Worm (Caenorhabditis elegans) whole organism, late embryonic: Measurements from ENCODE around the gene srh-63.

Experiments
- F13H6.1 ChIP-seq: sonication (generic microtip); optimal IDR thresholded peaks from 2 replicates; lab custom pipeline; 2016; ENCODE audit warnings: missing genetic modification characterization, missing compliant biosample characterization
- ceh-9 ChIP-seq: sonication (generic microtip); optimal IDR thresholded peaks from 2 replicates; lab custom pipeline; 2016; ENCODE audit warnings: mild to moderate bottlenecking, missing genetic modification characterization, inconsistent platforms, missing compliant biosample characterization
- dve-1 ChIP-seq: sonication (generic microtip); optimal IDR thresholded peaks from 2 replicates; lab custom pipeline; 2017; ENCODE audit warnings: antibody characterized with exemption, mild to moderate bottlenecking, missing genetic modification characterization, missing compliant biosample characterization
- fkh-6 ChIP-seq: sonication (generic microtip); optimal IDR thresholded peaks from 2 replicates; lab custom pipeline; 2016; ENCODE audit warnings: missing genetic modification characterization, missing compliant biosample characterization
- hlh-6 ChIP-seq: sonication (generic microtip); optimal IDR thresholded peaks from 2 replicates; lab custom pipeline; 2016; ENCODE audit warnings: missing genotype, missing genetic modification characterization, missing compliant biosample characterization
- nhr-232 ChIP-seq: sonication (generic microtip); optimal IDR thresholded peaks from 2 replicates; lab custom pipeline; 2016; ENCODE audit warnings: missing genetic modification characterization, missing compliant biosample characterization
- pha-4 ChIP-seq: fragments of 150-350 bp; optimal IDR thresholded peaks from 2 replicates; lab custom pipeline; 2018; ENCODE audit warnings: missing biosample characterization, missing genetic modification reagents, missing genetic modification characterization
- syd-9 ChIP-seq: sonication (generic microtip); optimal IDR thresholded peaks from 2 replicates; lab custom pipeline; 2016; ENCODE audit warnings: mild to moderate bottlenecking, missing genetic modification characterization, moderate library complexity, missing compliant biosample characterization
- tbx-2 ChIP-seq: sonication (generic microtip); optimal IDR thresholded peaks from 2 replicates; lab custom pipeline; 2016; ENCODE audit warnings: missing genetic modification characterization, missing compliant biosample characterization

DNA sequence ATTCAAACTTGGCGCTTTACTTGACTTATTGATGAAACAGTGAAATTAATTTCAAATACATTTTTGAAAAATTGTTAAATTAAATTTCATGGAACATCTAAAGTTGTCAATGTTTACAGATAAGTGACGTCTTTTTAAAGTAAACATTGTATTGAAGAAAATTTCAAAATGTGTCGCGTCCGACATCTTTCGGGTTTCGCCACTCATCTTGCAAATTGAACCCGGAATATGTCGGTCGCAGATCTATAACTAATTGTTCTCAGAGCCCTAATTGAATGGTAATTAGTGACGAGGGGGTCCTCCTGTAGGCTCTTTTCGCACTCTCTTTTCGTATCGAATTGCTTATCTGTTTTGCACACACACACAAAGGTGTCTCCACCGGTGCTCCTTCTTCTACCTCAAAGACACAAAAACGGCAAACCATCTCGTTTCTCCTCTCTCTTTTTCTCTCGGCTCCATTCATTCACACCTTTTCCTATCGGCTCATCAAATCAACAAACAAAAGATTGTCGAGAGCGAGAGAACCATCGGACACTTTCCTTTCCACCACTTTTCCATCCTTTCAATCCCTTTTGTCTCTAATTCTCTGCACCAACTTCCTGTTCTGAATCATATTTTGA, 39.1 kb downstream of the srh-63 start:
- TF ChIP-seq hlh-6 (tag; lab: Kevin White, UChicago), result no peak
- no peak for TF ChIP-seq dve-1 (tag; lab: Kevin White, UChicago)
- TF ChIP-seq fkh-6, result no peak
- TF ChIP-seq F13H6.1 (tag; lab: Kevin White, UChicago), result no peak
- TF ChIP-seq pha-4 (tag; lab: Kevin White, UChicago), result no peak
- no peak for TF ChIP-seq syd-9
- TF ChIP-seq tbx-2 (tag; lab: Kevin White, UChicago), result no peak
- no peak for TF ChIP-seq nhr-232
- TF ChIP-seq ceh-9 (tag; lab: Kevin White, UChicago), result no peak
